Worm (Caenorhabditis elegans): ENCODE measurements around the gene irld-8.
"Not testable (repeated sequence)": the region's sequence is repeated elsewhere in the genome, so short reads cannot be mapped to it uniquely, and the experiment has no call there.

Gene irld-8

DNA sequence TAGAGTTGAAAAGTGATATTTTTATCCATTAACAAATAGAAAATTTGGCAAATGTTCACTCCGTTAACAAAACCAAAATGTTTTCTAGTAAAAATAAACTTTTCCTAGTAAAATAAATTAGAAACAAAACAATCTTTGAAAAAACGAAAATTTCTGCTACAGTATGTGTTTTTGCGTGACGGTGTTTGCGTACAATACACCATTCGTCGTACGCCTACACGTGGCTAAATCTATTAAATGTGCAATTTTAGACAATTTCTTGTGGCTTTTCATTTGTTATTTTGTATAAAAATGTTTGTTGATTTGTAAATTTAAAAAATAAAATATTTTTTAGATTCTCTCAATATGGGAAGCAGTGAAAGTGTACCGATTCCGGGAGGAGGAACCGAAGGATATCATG lies 2.4 kb upstream of the irld-8 start, which contains the start of gene Y42H9AR.1:
Y42H9AR.1 (plus strand) TSS at position 233 of the 400 bp plus-strand sequence.
- no peak for TF ChIP-seq ceh-2 (tag; optimal IDR thresholded peaks at IDR 0.05)

DNA sequence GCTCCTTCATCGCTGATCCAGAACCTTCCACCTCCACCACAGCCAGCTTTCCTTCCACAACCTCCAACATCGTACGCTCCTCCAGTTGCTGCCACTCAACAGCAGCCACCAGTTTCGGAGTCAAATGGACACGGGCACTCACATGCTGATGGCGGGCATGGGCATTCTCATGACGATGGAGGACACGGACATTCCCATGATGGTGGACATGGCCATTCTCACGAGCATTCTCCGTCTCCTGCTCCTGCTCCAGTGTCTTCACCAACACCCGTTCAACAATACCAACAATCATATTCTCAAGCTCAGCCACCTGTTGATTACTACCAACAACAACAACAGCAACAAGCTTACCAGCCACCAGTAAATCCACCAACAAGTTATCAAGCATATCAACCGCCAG lies 1.0 kb upstream of the irld-8 start:
- TF ChIP-seq fkh-10 (GFP tag; optimal IDR thresholded peaks at IDR 0.05) = no peak
- TF ChIP-seq lin-11 (tag; optimal IDR thresholded peaks at IDR 0.05) = no peak
- no peak for TF ChIP-seq elt-2 (tag; optimal IDR thresholded peaks at IDR 0.05)
- TF ChIP-seq F13H6.1 (tag; optimal IDR thresholded peaks at IDR 0.05) = no peak
- TF ChIP-seq ceh-34 (tag; optimal IDR thresholded peaks at IDR 0.05) = no peak
- no peak for TF ChIP-seq K09A11.1 (tag; optimal IDR thresholded peaks at IDR 0.05; ENCODE audit: insufficient read depth)
- TF ChIP-seq sox-4 (tag; optimal IDR thresholded peaks at IDR 0.05) = no peak
- no peak for TF ChIP-seq unc-42 (tag; optimal IDR thresholded peaks at IDR 0.05)
- TF ChIP-seq ref-2 (tag; optimal IDR thresholded peaks at IDR 0.05) = no peak
- TF ChIP-seq fax-1 (tag; optimal IDR thresholded peaks at IDR 0.05) = no peak
- no peak for TF ChIP-seq ceh-22 (tag; optimal IDR thresholded peaks at IDR 0.05)
- TF ChIP-seq ceh-30 (tag; optimal IDR thresholded peaks at IDR 0.05) = no peak
- TF ChIP-seq ceh-9 (tag; optimal IDR thresholded peaks at IDR 0.05) = no peak

DNA sequence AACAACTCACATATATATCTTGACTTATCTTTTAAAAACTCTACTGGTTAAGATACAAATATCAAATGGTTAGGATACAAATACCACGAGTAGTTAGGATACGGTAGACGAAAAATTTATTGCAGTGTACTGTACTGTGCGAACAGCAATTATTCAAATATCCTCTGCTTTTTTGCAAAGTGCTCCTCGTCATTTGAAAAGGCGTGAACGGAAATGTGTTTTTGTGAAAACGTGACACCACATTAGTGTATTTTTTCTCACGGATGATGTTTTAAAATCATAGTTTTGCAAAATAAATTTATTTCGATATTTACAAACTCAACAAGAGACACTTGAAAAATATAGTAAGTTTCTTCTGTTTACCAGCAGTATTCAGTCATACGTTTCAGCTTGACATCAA lies 3.2 kb downstream of the irld-8 start, which contains the start of gene F42G8.8:
F42G8.8 (plus strand) TSS at position 301 of the 400 bp plus-strand sequence.
- no peak for TF ChIP-seq pat-9 (tag; optimal IDR thresholded peaks at IDR 0.05)
- TF ChIP-seq syd-9 (tag; optimal IDR thresholded peaks at IDR 0.05) = no peak
- TF ChIP-seq rnt-1 (tag; optimal IDR thresholded peaks at IDR 0.05) = no peak
- TF ChIP-seq ceh-24 (tag; optimal IDR thresholded peaks at IDR 0.05) = no peak
- no peak for TF ChIP-seq nhr-232 (tag; optimal IDR thresholded peaks at IDR 0.05)
- no peak for TF ChIP-seq dve-1 (tag; optimal IDR thresholded peaks at IDR 0.05)
- TF ChIP-seq unc-42 (tag; optimal IDR thresholded peaks at IDR 0.05) = no peak
- TF ChIP-seq madf-2 (tag; optimal IDR thresholded peaks at IDR 0.05) = no peak
- no peak for TF ChIP-seq pha-2 (tag; optimal IDR thresholded peaks at IDR 0.05)
- no peak for TF ChIP-seq fkh-10 (GFP tag; optimal IDR thresholded peaks at IDR 0.05)
- TF ChIP-seq C08G9.2 (tag; optimal IDR thresholded peaks at IDR 0.05) = no peak
- no peak for TF ChIP-seq elt-4 (tag; optimal IDR thresholded peaks at IDR 0.05)
- no peak for TF ChIP-seq hlh-13 (GFP tag; optimal IDR thresholded peaks at IDR 0.05)
- TF ChIP-seq eyg-1 (tag; optimal IDR thresholded peaks at IDR 0.05) = no peak

DNA sequence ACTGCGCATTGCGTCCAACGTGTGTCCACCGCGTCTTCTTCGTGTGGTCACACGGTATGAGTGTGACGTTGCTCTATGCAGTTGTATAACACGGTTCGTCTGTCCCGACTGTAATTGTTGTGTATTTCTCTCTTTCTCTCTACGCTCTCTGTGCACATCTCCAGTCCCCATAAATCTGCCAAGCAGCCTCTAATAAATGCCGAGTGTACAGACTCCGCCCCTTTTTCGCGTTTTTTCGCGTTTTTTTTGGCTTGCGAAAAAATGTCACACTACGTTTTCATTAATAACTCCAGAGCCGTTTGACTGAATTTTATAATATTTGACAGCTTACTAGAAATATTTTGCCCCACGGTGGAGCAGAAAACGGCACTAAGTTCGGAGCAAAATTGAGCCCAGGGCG lies 6.8 kb downstream of the irld-8 start, which contains the start of gene erp-44.3:
erp-44.3 (plus strand) TSS at position 301 of the 400 bp plus-strand sequence.
- not testable (repeated sequence) for TF ChIP-seq ceh-48, ceh-2, unc-42 (tag; optimal IDR thresholded peaks at IDR 0.05)

DNA sequence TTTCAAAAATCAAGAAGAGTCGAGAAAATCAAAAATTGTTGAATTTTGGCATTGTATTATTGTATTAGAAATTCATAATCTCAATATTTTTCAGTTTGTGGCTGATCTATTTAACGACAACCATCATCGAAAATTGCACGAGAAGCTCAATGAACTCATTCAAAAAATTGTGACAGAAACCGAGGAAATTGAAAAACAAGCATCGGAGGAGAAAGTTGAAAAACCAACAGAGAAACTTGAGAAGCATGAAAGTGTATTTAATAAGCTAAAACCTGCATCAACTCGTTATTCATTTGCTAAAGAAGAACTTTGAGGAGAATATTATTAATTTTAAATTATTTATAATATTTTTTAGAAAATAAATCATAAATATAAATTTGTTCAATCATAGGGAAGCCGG lies 11.3 kb downstream of the irld-8 start, which contains the start of gene ceph-41:
ceph-41 (plus strand) TSS at position 301 of the 400 bp plus-strand sequence.
- TF ChIP-seq ama-1 (optimal IDR thresholded peaks at IDR 0.05) (no peak), ref-2 (tag; optimal IDR thresholded peaks at IDR 0.05) (no peak), nfya-1 (tag; optimal IDR thresholded peaks at IDR 0.05) (no peak), tbx-7 (tag; optimal IDR thresholded peaks at IDR 0.05) (no peak), npax-4 (tag; optimal IDR thresholded peaks at IDR 0.05) (no peak), rnt-1 (tag; optimal IDR thresholded peaks at IDR 0.05) (no peak), ceh-2 (tag; optimal IDR thresholded peaks at IDR 0.05) (no peak), pqm-1 (tag; optimal IDR thresholded peaks at IDR 0.05) (no peak), nhr-11 (tag; optimal IDR thresholded peaks at IDR 0.05) (no peak)

DNA sequence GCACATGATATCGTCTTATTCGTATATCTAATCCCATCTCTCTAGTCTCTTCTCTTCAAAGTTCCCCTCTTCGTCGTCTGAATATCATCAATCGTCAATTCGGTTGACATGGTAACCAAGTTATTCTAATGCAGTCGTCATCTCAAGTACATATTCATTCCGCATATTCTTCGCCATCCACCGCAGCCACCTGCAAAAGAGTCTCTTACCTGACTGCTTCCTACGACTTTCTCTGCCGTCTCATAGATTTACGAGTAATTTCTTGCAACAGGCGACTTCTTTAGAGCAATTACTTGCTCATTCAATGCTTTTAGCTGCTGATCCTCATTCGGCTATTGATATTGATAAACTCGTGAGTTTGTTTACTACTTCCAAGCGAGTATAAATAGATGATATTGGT lies 11.9 kb downstream of the irld-8 start:
- no peak for TF ChIP-seq ceh-30 (tag; optimal IDR thresholded peaks at IDR 0.05)
- TF ChIP-seq ceh-48 (tag; optimal IDR thresholded peaks at IDR 0.05) = no peak
- no peak for TF ChIP-seq dve-1 (tag; optimal IDR thresholded peaks at IDR 0.05)
- TF ChIP-seq pax-1 (tag; optimal IDR thresholded peaks at IDR 0.05) = no peak
- no peak for TF ChIP-seq fkh-6 (tag; optimal IDR thresholded peaks at IDR 0.05)
- no peak for TF ChIP-seq fkh-10 (GFP tag; optimal IDR thresholded peaks at IDR 0.05)
- no peak for TF ChIP-seq madf-2 (tag; optimal IDR thresholded peaks at IDR 0.05)
- no peak for TF ChIP-seq rnt-1 (tag; optimal IDR thresholded peaks at IDR 0.05)
- no peak for TF ChIP-seq elt-4 (tag; optimal IDR thresholded peaks at IDR 0.05)

Data from whole organism, late embryonic.